Worm (Caenorhabditis elegans) whole organism, midembryonic: ENCODE measurements around the gene F41B5.1.

Experiments used
- med-1 ChIP-seq: sonication (generic microtip); optimal IDR thresholded peaks from 2 replicates; lab custom pipeline; 2017; ENCODE audit warnings: missing genetic modification characterization, mild to moderate bottlenecking, missing compliant biosample characterization, antibody characterized with exemption, missing genetic modification reagents; ENCODE audit not compliant: insufficient read depth
- ref-1 ChIP-seq: fragments of 200-800 bp; sonication (Bioruptor generic); conservative IDR thresholded peaks from 2 replicates; pipeline ENCODE4 v1.3.6; 2022; ENCODE audit warnings: missing genetic modification reagents, missing genetic modification characterization, missing compliant biosample characterization
- ztf-29 ChIP-seq: fragments of 200-800 bp; sonication (Bioruptor generic); IDR thresholded peaks from 2 replicates; pipeline ENCODE4 v1.3.6; 2022; ENCODE audit warnings: missing genetic modification reagents, missing genetic modification characterization, missing compliant biosample characterization

DNA sequence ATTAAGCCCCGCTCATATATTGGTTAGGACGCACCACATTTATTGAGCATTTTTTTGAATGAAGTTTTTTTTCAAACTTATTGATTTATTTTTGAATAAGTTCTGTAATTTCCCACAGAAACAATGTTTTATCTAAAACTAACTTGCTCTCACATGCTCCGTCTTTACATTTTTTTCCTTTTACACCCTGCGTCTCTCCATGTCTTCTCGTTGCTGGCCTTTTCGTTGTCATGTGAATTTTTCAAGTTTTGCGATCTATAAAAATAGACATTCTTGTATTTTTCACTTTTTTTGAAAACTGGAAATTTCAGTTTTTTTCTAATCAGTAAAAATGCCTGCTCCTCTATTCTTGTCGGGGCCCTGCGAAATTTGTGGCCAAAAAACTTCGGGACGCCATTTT, 24.4 kb upstream of the F41B5.1 start, which contains the start of gene nhr-134:
- TF ChIP-seq ref-1 (GFP tag; lab: Robert Waterston, UW) (no peak), med-1 (GFP tag; lab: Kevin White, UChicago) (no peak), ztf-29 (no peak)
